Worm (Caenorhabditis elegans) whole organism, L4/young adult: ENCODE results near the gene hse-5.
A peak's percentile ranks its signal among the peaks of the same experiment; 100 is the strongest.

ENCODE experiments used
- W03F9.2 ChIP-seq: fragments of 150-350 bp; optimal IDR thresholded peaks from 2 replicates; lab custom pipeline; 2014; ENCODE audit warnings: missing biosample characterization, missing genetic modification characterization
- dao-5 ChIP-seq: sonication (generic microtip); optimal IDR thresholded peaks from 2 replicates; lab custom pipeline; 2016; ENCODE audit warnings: missing genotype, missing genetic modification characterization, moderate library complexity, missing compliant biosample characterization
- him-1 ChIP-seq: sonication (generic microtip); optimal IDR thresholded peaks from 2 replicates; lab custom pipeline; 2016; ENCODE audit warnings: missing genotype, missing genetic modification reagents, missing genetic modification characterization, missing compliant biosample characterization

hse-5 gene

DNA sequence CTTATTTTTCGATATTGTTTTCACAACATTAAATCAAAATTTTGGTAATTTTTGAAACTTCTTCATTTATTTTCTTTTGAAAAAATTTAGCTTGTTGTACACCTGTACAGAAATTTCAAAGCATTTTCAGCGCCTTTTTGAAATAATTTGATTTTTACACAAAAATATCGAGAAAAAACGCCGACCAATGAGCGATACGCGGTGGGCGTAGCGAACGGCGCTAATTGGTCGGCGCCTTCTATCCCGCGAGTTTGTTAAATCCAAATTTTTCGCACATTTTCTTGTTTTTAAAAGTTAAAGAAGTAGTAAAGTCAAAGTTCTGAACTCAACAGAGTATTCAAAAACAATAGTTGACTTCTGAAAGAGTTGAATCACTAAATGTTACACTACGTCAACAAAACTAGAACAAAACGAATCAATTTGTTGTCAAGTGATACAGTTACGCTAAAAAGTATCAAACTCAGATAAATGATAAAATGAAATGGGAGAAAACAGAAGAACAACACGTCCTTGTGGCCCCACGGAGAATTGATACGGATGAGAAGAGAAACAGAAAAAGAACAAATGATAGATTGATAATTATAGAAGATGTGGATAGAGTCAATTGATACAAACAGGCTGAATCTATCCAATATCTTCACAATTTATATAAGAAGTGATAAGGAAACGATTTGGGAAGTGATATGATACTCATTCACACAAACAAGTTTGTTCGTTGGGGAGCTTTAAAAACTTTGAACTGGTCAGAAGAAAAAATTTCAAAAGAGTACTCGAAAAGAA, 16.7 kb upstream of the hse-5 start:
- TF ChIP-seq him-1 (tag; lab: Kevin White, UChicago): no peak
- no peak for TF ChIP-seq dao-5 (tag; lab: Kevin White, UChicago)
- TF ChIP-seq W03F9.2 (tag; lab: Kevin White, UChicago): no peak

DNA sequence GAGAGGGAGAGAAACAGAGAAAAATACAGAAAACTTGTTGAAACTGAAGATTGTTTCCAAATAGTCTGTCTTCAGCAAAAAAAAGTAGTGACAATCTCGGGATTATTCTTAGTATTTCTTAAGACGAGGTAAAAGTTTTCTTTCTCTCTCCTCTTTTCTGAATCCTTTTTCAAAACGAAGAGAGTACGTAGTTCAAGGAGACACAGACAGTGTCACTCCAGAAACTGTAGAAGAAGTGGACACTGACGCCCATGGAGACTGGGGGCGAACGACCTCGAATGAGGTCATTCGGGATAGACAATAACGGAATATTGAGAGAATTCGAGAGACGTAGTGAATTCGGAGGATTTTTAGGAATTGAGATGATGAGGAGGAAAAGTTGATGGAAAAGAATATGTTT, 14.2 kb upstream of the hse-5 start, which contains the start of gene gly-6:
Gene gly-6, minus strand, starts transcription at position 245 of the 400 bp plus-strand sequence.
- TF ChIP-seq dao-5 (tag; lab: Kevin White, UChicago) (no peak), W03F9.2 (tag; lab: Kevin White, UChicago) (no peak), him-1 (tag; lab: Kevin White, UChicago) (no peak)

DNA sequence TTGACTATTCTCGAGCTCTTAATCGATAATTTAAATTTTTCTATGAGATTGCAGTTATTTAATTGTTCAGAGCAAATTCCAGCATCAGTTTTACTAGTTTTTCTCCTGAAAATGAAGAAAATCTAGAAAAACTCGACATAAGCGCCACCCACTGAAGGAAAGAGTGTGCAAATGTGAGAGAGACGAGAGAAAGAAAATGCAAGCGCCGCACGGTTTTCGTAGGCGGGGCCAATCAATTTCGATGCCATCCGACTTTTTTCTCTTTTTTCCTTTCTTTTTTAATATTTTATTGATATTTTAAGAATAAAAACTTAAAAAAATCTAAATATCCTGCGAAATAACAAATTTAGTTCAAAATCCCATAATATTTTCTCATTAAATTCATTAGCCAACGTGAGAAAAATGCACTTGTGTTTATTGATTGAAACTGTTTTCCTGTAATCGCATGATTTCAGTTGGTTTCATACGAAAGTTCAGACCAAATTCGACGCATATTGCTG, 12.5 kb upstream of the hse-5 start, which contains the start of gene cdk-12:
Gene cdk-12, plus strand, starts transcription at position 450 of the 500 bp plus-strand sequence.
- TF ChIP-seq him-1 (tag; lab: Kevin White, UChicago): no peak
- TF ChIP-seq W03F9.2 (tag; lab: Kevin White, UChicago): peak; percentile 67
- no peak for TF ChIP-seq dao-5 (tag; lab: Kevin White, UChicago)

DNA sequence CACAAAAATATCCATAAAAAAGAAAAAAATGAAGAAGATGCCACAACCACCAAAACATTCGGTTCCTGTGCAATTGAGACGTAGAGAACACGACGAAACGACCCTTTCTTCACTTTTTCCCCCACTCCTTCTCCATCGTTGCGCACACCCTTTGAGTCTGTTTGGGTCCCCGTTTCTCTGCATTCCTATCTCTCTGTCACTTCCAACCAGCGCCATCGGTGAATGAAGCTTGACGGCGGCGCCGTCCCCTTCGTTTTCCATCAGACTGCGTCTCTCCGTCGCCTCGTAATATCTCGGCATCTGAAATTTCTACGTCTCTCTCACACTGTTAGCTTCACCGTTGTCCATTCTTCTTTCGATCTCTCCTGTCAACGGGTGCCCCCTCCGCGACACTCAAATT, 9.5 kb upstream of the hse-5 start:
- peak; percentile 27 for TF ChIP-seq W03F9.2 (tag; lab: Kevin White, UChicago)
- TF ChIP-seq him-1 (tag; lab: Kevin White, UChicago): no peak

DNA sequence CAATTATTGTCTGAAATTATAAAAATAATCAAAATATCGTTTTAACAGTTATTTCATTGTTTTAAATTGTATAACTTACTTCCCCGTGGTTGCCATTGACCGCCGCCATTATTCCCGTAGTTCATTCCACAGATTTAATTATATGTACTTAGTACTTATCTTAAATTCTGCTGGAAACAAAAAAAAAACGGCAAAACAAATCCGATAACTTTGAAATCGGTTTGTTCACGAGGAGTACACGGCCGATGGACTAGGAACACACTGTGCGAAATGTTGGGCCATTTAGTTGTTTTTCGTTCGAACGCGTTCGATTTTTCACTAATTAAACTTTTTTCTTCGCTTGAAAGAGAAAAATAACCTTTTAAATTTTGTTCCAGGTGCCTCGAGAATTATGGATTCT, 2.1 kb upstream of the hse-5 start, which contains the start of the genes B0285.3 and lcmt-1:
Gene B0285.3, minus strand, starts transcription at position 267 of the 400 bp plus-strand sequence.
Gene lcmt-1, plus strand, starts transcription at position 377 of the 400 bp plus-strand sequence.
- TF ChIP-seq W03F9.2 (tag; lab: Kevin White, UChicago): peak; percentile 55
- no peak for TF ChIP-seq him-1 (tag; lab: Kevin White, UChicago)

DNA sequence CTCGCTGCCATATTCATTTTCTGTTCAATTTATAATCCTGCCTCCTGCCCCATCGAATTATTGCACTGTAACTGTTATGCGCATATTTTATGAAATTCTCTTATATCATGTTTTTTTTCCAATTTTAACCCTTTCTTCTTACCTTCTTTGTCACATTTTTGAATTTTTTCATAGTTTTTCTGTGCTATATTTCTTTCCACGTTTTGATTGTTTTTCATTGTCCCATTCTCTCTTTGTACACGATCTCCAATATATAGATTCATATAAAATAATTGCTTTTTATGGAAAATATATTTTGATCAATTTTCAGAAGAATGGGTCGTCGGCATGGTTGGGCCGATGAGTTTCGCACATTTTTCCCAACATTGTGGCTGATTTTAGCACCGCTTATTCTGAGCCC, 4.7 kb downstream of the hse-5 start, which contains the start of gene B0285.6:
Gene B0285.6, plus strand, starts transcription at position 301 of the 400 bp plus-strand sequence.
- no peak for TF ChIP-seq W03F9.2 (tag; lab: Kevin White, UChicago)
- no peak for TF ChIP-seq him-1 (tag; lab: Kevin White, UChicago)
- no peak for TF ChIP-seq dao-5 (tag; lab: Kevin White, UChicago)

DNA sequence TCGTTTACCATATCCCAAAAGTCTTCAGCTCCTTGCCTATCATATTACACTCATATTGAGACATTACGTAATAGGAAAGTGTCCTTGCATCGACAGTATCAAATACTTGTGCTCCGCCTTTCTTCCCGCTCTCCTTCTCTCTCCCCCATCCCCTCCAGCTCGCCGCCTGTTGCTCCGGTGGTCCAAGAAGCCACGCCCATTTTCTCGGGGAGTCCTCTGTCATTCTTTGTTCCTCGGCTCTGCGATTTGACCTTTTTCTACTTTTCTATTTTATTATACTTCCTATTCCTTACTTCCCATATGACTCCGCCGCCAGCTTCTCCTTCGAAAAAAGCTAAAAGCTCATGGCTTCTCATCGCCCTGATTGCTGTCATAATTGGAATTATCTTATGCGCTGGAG, 11.2 kb downstream of the hse-5 start, which contains the start of gene mnp-1:
Gene mnp-1, plus strand, starts transcription at position 211 of the 400 bp plus-strand sequence.
- TF ChIP-seq W03F9.2 (tag; lab: Kevin White, UChicago) (no peak), dao-5 (tag; lab: Kevin White, UChicago) (no peak), him-1 (tag; lab: Kevin White, UChicago) (no peak)

DNA sequence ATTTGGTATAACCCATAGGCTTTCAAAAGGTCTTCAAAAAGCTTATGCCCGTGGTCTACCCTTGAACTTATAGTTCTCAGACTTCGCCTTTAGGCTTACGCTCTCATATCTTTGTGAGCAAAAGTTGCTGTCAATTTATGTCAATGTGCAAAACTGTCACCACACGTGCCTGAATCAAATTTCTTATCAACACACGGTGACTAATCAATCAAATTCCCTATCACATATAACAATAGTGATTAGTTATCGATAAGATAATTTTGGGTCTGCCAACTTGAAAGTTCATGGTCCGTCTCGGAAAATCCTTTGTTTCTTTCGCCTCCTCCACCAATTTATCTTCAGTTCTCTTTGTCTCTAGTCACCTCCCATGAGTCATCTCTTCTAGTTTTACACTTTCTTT, 12.3 kb downstream of the hse-5 start:
- TF ChIP-seq dao-5 (tag; lab: Kevin White, UChicago): no peak
- TF ChIP-seq him-1 (tag; lab: Kevin White, UChicago): no peak
- no peak for TF ChIP-seq W03F9.2 (tag; lab: Kevin White, UChicago)

DNA sequence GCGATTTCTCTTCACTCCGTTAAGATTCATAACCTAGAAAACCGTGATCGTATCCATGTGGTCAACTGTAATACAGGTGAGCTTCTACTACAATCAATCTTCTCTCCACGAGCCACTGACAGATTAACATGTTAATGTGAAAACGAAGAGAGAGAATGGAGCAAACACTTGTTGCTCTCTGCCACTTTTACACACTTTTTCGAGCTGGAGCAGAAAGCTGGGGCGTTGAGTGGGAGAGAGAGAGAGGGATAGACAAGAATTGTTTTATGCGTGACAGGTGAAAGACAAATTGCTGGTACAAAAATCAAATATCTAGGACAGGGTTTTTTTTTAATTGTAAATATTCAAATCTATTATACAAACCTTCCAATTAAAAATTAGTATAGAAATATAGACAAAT, 13.2 kb downstream of the hse-5 start:
- TF ChIP-seq W03F9.2 (tag; lab: Kevin White, UChicago) (no peak), him-1 (tag; lab: Kevin White, UChicago) (no peak), dao-5 (tag; lab: Kevin White, UChicago) (no peak)

DNA sequence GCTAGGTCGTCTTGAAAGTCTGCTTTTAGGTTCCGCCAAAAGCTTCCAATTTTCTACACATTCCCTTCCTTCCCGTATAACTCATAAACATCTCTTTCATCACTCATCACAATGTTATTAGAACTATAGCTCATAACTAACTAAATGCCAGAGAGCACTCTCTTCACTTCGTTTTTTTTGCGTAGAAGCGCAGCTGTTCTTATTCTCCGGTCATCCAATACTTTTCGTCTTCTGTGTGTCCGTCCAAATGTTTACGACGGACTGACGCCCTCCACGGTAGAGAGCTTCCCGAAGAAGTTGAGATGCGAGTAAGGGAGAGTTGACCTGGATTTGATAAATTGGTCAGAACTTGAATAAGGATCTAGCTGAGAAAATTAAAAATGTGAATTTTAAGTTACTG, 14.1 kb downstream of the hse-5 start:
- no peak for TF ChIP-seq him-1 (tag; lab: Kevin White, UChicago)
- TF ChIP-seq dao-5 (tag; lab: Kevin White, UChicago): no peak
- TF ChIP-seq W03F9.2 (tag; lab: Kevin White, UChicago): no peak

DNA sequence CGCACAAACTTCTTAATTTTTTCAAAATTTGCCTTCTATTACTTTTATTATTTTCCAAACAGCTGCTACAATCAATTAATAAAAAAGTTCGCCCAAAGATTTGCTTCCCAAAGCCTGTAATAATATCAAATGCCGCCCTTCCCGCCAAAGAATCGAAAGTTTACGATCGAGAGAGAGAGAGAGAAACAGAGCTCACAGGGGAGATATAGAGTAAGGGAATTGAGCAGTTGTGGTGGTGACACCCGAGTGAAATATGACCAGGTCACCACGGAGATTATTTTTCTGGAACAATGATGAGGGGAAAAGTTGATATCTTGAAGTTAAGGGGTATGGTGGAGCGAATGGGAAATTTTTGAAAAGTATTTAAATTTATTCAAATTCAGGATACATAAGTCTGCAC, 14.8 kb downstream of the hse-5 start:
- TF ChIP-seq him-1 (tag; lab: Kevin White, UChicago) (no peak), W03F9.2 (tag; lab: Kevin White, UChicago) (no peak), dao-5 (tag; lab: Kevin White, UChicago) (no peak)

DNA sequence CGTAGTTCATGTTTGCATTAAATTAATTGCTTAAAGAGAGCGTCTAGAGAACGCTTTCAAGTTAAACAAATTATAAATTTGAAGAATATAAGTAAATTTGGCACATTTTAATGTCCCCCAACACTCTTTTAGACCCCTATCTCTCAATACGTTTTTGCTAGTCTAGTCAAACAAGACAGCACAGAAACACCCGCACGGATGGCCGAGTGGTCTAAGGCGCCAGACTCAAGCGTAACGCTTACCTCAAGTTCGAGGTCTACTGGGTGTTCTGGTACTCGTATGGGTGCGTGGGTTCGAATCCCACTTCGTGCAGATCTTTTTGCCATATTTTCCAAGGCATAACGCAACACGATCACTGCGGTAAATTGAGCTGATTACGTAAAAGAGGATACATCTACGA, 17.2 kb downstream of the hse-5 start:
- TF ChIP-seq dao-5 (tag; lab: Kevin White, UChicago) (no peak), him-1 (tag; lab: Kevin White, UChicago) (no peak), W03F9.2 (tag; lab: Kevin White, UChicago) (no peak)

DNA sequence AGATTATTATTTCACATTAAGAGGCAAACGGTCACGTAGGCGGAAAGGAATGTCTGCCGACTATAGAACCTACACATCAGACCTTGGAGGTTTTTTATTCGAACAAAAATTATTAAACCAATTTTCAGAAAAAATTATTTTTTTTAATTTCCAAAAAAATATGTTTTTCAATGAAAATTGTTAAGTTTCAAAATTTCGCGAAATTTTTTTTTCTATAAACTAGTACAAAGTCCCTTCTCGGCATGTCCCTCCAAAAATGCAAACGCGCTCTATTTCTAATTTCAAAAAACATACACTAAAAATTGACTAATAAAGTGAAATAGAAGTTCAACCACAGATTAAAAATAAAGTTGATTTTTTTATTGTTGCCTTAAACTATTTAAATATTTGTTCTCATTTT, 19.8 kb downstream of the hse-5 start, which contains the start of gene ckb-1:
Gene ckb-1, plus strand, starts transcription at position 301 of the 400 bp plus-strand sequence.
- TF ChIP-seq W03F9.2 (tag; lab: Kevin White, UChicago): no peak
- no peak for TF ChIP-seq him-1 (tag; lab: Kevin White, UChicago)
- TF ChIP-seq dao-5 (tag; lab: Kevin White, UChicago): no peak
